Fruit fly (Drosophila melanogaster): Measurements from ENCODE around the gene CG32795.

The CG32795 gene

dm6 chrX:2786553-2787118 lies 3.7 kb downstream of the CG32795 start (continued):
- peak; percentile 92 for TF ChIP-seq CG3726 (GFP tag; IDR thresholded peaks at IDR 0.05)
- peak; percentile 91 for TF ChIP-seq unpg (GFP tag; optimal IDR thresholded peaks at IDR 0.05)
- peak; percentile 88 for TF ChIP-seq phol (tag; optimal IDR thresholded peaks at IDR 0.05)
- peak; percentile 69 for TF ChIP-seq CG10321 (GFP tag; IDR thresholded peaks at IDR 0.05)
- no peak for TF ChIP-seq usp (GFP tag; optimal IDR thresholded peaks at IDR 0.05)
- peak; percentile 79 for TF ChIP-seq Asciz (GFP tag; optimal IDR thresholded peaks at IDR 0.05)
- TF ChIP-seq bcd (GFP tag; optimal IDR thresholded peaks at IDR 0.05) = peak; percentile 85
- TF ChIP-seq CG5245 (GFP tag; optimal IDR thresholded peaks at IDR 0.05) = peak; percentile 82
- TF ChIP-seq CG33213 (GFP tag; optimal IDR thresholded peaks at IDR 0.05) = peak; percentile 88
- TF ChIP-seq CG18619 (GFP tag; optimal IDR thresholded peaks at IDR 0.05) = peak; percentile 62
- TF ChIP-seq Sin3A (optimal IDR thresholded peaks at IDR 0.05) = no peak
- peak; percentile 92 for TF ChIP-seq al (GFP tag; IDR thresholded peaks at IDR 0.05)
- no peak for TF ChIP-seq prd (optimal IDR thresholded peaks at IDR 0.05)
- TF ChIP-seq prd (GFP tag; IDR thresholded peaks at IDR 0.05) = peak; percentile 93
- TF ChIP-seq disco-r (GFP tag; optimal IDR thresholded peaks at IDR 0.05) = peak; percentile 83
- TF ChIP-seq scrt (GFP tag; optimal IDR thresholded peaks at IDR 0.05) = peak; percentile 84
- TF ChIP-seq dimm (GFP tag; IDR thresholded peaks at IDR 0.05) = peak; percentile 77
- TF ChIP-seq CG33557 (GFP tag; optimal IDR thresholded peaks at IDR 0.05) = no peak
- TF ChIP-seq CG5180 (GFP tag; optimal IDR thresholded peaks at IDR 0.05) = peak; percentile 69
- TF ChIP-seq CG11456 (GFP tag; IDR thresholded peaks at IDR 0.05) = peak; percentile 93
- TF ChIP-seq knrl (GFP tag; IDR thresholded peaks at IDR 0.05; ENCODE audit: partially characterized antibody) = no peak
- TF ChIP-seq psq (GFP tag; optimal IDR thresholded peaks at IDR 0.05) = no peak
- no peak for TF ChIP-seq sna (GFP tag; IDR thresholded peaks at IDR 0.05; ENCODE audit: partially characterized antibody)
- no peak for TF ChIP-seq CG3065 (GFP tag; optimal IDR thresholded peaks at IDR 0.05)
- TF ChIP-seq CHES-1-like (GFP tag; optimal IDR thresholded peaks at IDR 0.05) = peak; percentile 81
- TF ChIP-seq CG11247 (GFP tag; IDR thresholded peaks at IDR 0.05) = peak; percentile 92
- peak; percentile 89 for TF ChIP-seq CG9932 (GFP tag; IDR thresholded peaks at IDR 0.05)
- no peak for TF ChIP-seq Elba2 (GFP tag; optimal IDR thresholded peaks at IDR 0.05)
- TF ChIP-seq stwl (tag; optimal IDR thresholded peaks at IDR 0.05) = peak; percentile 7
- peak; percentile 14 for TF ChIP-seq CG2116 (GFP tag; optimal IDR thresholded peaks at IDR 0.05)
- peak; percentile 85 for TF ChIP-seq Chrac-16 (GFP tag; optimal IDR thresholded peaks at IDR 0.05)
- peak; percentile 89 for TF ChIP-seq stc (GFP tag; IDR thresholded peaks at IDR 0.05)
- TF ChIP-seq tgo (GFP tag; IDR thresholded peaks at IDR 0.05) = peak; percentile 93
- TF ChIP-seq GATAe (GFP tag; conservative IDR thresholded peaks at IDR 0.05) = peak; percentile 78
- TF ChIP-seq Neu2 (GFP tag; optimal IDR thresholded peaks at IDR 0.05; ENCODE audit: borderline replicate concordance) = peak; percentile 8
- peak; percentile 82 for TF ChIP-seq Antp (GFP tag; optimal IDR thresholded peaks at IDR 0.05)
- peak; percentile 91 for TF ChIP-seq CG18599 (GFP tag; optimal IDR thresholded peaks at IDR 0.05)
- TF ChIP-seq CG8944 (GFP tag; optimal IDR thresholded peaks at IDR 0.05) = peak; percentile 77
- peak; percentile 88 for TF ChIP-seq caup (GFP tag; optimal IDR thresholded peaks at IDR 0.05; ENCODE audit: severe bottlenecking)
- TF ChIP-seq CG12744 (GFP tag; optimal IDR thresholded peaks at IDR 0.05) = peak; percentile 68
- TF ChIP-seq az2 (GFP tag; optimal IDR thresholded peaks at IDR 0.05) = peak; percentile 83
- peak; percentile 30 for TF ChIP-seq CG9437 (GFP tag; optimal IDR thresholded peaks at IDR 0.05)
- TF ChIP-seq Xbp1 (GFP tag; optimal IDR thresholded peaks at IDR 0.05) = peak; percentile 90
- peak; percentile 90 for TF ChIP-seq CG32772 (GFP tag; IDR thresholded peaks at IDR 0.05)
- TF ChIP-seq Drgx (GFP tag; IDR thresholded peaks at IDR 0.05) = peak; percentile 97
- peak; percentile 81 for TF ChIP-seq CG1603 (tag; optimal IDR thresholded peaks at IDR 0.05)
- TF ChIP-seq Abd-B (GFP tag; optimal IDR thresholded peaks at IDR 0.05) = peak; percentile 83
- TF ChIP-seq nom (GFP tag; optimal IDR thresholded peaks at IDR 0.05) = peak; percentile 73
- peak; percentile 93 for TF ChIP-seq Sox102F (GFP tag; optimal IDR thresholded peaks at IDR 0.05)
- TF ChIP-seq NFAT (GFP tag; IDR thresholded peaks at IDR 0.05) = peak; percentile 93
- peak; percentile 89 for TF ChIP-seq ken (GFP tag; IDR thresholded peaks at IDR 0.05)

Measured in whole organism, embryonic.